Fruit fly (Drosophila melanogaster) whole organism, pupa: ENCODE measurements around the gene Ir94g.

ENCODE experiments used
- CG10348 ChIP-seq: fragments of 200-800 bp; sonication (Bioruptor generic); IDR thresholded peaks from 2 replicates; pipeline ENCODE4 v1.3.6; 2022; ENCODE audit warnings: missing biosample characterization, missing genetic modification characterization
- CG12605 ChIP-seq: fragments of 200-800 bp; sonication (Bioruptor generic); IDR thresholded peaks from 2 replicates; pipeline ENCODE4 v1.3.6; 2022; ENCODE audit warnings: missing biosample characterization, missing genetic modification characterization
- CG13204 ChIP-seq: fragments of 200-800 bp; sonication (Bioruptor generic); optimal IDR thresholded peaks from 2 replicates; lab custom pipeline; 2018; ENCODE audit warnings: missing biosample characterization, mild to moderate bottlenecking, missing genetic modification characterization, moderate library complexity
- CG14655 ChIP-seq: fragments of 200-800 bp; sonication (Bioruptor generic); optimal IDR thresholded peaks from 3 replicates; lab custom pipeline; 2017; ENCODE audit warnings: mild to moderate bottlenecking, missing biosample characterization, missing genetic modification reagents, missing genetic modification characterization
- CG15710 ChIP-seq: fragments of 200-800 bp; sonication (Bioruptor generic); optimal IDR thresholded peaks from 2 replicates; lab custom pipeline; 2018; ENCODE audit warnings: missing biosample characterization, mild to moderate bottlenecking, missing genetic modification characterization, moderate library complexity
- CG17806 ChIP-seq: fragments of 200-800 bp; sonication (Bioruptor generic); optimal IDR thresholded peaks from 2 replicates; lab custom pipeline; 2018; ENCODE audit warnings: missing biosample characterization, mild to moderate bottlenecking, missing genetic modification characterization, moderate library complexity
- CG32121 ChIP-seq: fragments of 200-800 bp; sonication (Bioruptor generic); IDR thresholded peaks from 2 replicates; pipeline ENCODE4 v1.3.6; 2022; ENCODE audit warnings: missing biosample characterization, missing genetic modification characterization
- CG34367 ChIP-seq: fragments of 200-800 bp; sonication (Bioruptor generic); optimal IDR thresholded peaks from 2 replicates; lab custom pipeline; 2018; ENCODE audit warnings: missing biosample characterization, mild to moderate bottlenecking, missing genetic modification characterization
- CG4496 ChIP-seq: fragments of 200-800 bp; sonication (Bioruptor generic); IDR thresholded peaks from 3 replicates; pipeline ENCODE4 v1.3.6; 2022; ENCODE audit warnings: missing biosample characterization, missing genetic modification characterization
- CG8159 ChIP-seq: fragments of 200-800 bp; sonication (Bioruptor generic); optimal IDR thresholded peaks from 3 replicates; lab custom pipeline; 2018; ENCODE audit warnings: missing biosample characterization, mild to moderate bottlenecking, missing genetic modification characterization, moderate library complexity
- CG8301 ChIP-seq: fragments of 200-800 bp; sonication (Bioruptor generic); optimal IDR thresholded peaks from 2 replicates; lab custom pipeline; 2018; ENCODE audit warnings: missing biosample characterization, mild to moderate bottlenecking, missing genetic modification characterization
- CG9948 ChIP-seq: fragments of 200-800 bp; sonication (Bioruptor generic); optimal IDR thresholded peaks from 2 replicates; lab custom pipeline; 2018; ENCODE audit warnings: missing biosample characterization, mild to moderate bottlenecking, missing genetic modification characterization, moderate library complexity
- D1 ChIP-seq: fragments of 200-800 bp; sonication (Bioruptor generic); optimal IDR thresholded peaks from 2 replicates; lab custom pipeline; 2018; ENCODE audit warnings: missing biosample characterization, mild to moderate bottlenecking, missing genetic modification characterization, moderate library complexity
- EcR ChIP-seq: fragments of 200-800 bp; sonication (Bioruptor generic); optimal IDR thresholded peaks from 3 replicates; lab custom pipeline; 2019; ENCODE audit warnings: missing biosample characterization, missing genetic modification characterization, mild to moderate bottlenecking, moderate library complexity, missing genetic modification reagents
- Ets98B ChIP-seq: fragments of 200-800 bp; sonication (Bioruptor generic); IDR thresholded peaks from 2 replicates; pipeline ENCODE4 v1.3.6; 2022; ENCODE audit warnings: missing biosample characterization, missing genetic modification characterization
- Pif1A ChIP-seq: fragments of 200-800 bp; sonication (Bioruptor generic); optimal IDR thresholded peaks from 3 replicates; lab custom pipeline; 2016; ENCODE audit warnings: missing biosample characterization, missing genetic modification characterization
- Pif1B ChIP-seq: fragments of 200-800 bp; sonication (Bioruptor generic); optimal IDR thresholded peaks from 3 replicates; lab custom pipeline; 2016; ENCODE audit warnings: missing biosample characterization, missing genetic modification characterization
- Snoo ChIP-seq: fragments of 200-800 bp; sonication (Bioruptor generic); optimal IDR thresholded peaks from 3 replicates; lab custom pipeline; 2017; ENCODE audit warnings: missing biosample characterization, mild to moderate bottlenecking, missing genetic modification characterization, inconsistent platforms
- fd96Ca ChIP-seq: fragments of 200-800 bp; sonication (Bioruptor generic); IDR thresholded peaks from 3 replicates; pipeline ENCODE4 v1.3.6; 2022; ENCODE audit warnings: missing biosample characterization, missing genetic modification characterization
- gl ChIP-seq: fragments of 200-800 bp; sonication (Bioruptor generic); optimal IDR thresholded peaks from 2 replicates; lab custom pipeline; 2018; ENCODE audit warnings: missing biosample characterization, mild to moderate bottlenecking, missing genetic modification characterization
- rn ChIP-seq: fragments of 200-800 bp; sonication (Bioruptor generic); IDR thresholded peaks from 2 replicates; pipeline ENCODE4 v1.3.6; 2022; ENCODE audit warnings: missing biosample characterization, missing genetic modification characterization

Ir94g gene

dm6 chr3R:23497241-23497640 is 13.6 kb downstream of the Ir94g start:
- no peak for TF ChIP-seq EcR (GFP tag; lab: Kevin White, UChicago)
- peak; percentile 8 for TF ChIP-seq CG8159 (tag; lab: Kevin White, UChicago)

dm6 chr3R:23503511-23503910 is 19.8 kb downstream of the Ir94g start:
- TF ChIP-seq CG8301 (tag; lab: Kevin White, UChicago) (no peak), Pif1B (GFP tag; lab: Kevin White, UChicago) (no peak), EcR (GFP tag; lab: Kevin White, UChicago) (no peak), CG4496 (no peak), CG32121 (no peak), CG8159 (tag; lab: Kevin White, UChicago) (no peak), gl (tag; lab: Kevin White, UChicago) (no peak), Pif1A (GFP tag; lab: Kevin White, UChicago) (no peak), CG34367 (tag; lab: Kevin White, UChicago) (no peak), CG14655 (no peak), fd96Ca (GFP tag; lab: Robert Waterston, UW) (no peak), D1 (tag; lab: Kevin White, UChicago) (no peak)

- no peak for TF ChIP-seq fd96Ca (GFP tag; lab: Robert Waterston, UW)
- TF ChIP-seq Snoo (tag; lab: Kevin White, UChicago), result peak; percentile 10
- no peak for TF ChIP-seq rn (GFP tag; lab: Robert Waterston, UW)
- TF ChIP-seq EcR (GFP tag; lab: Kevin White, UChicago), result no peak
- TF ChIP-seq CG9948 (tag; lab: Kevin White, UChicago), result peak; percentile 34
- TF ChIP-seq CG14655, result peak; percentile 72
- peak; percentile 55 for TF ChIP-seq Ets98B (GFP tag; lab: Robert Waterston, UW)
- TF ChIP-seq CG15710, result no peak
- TF ChIP-seq CG4496, result 0 out of 3 replicates have a peak, but pooled peaks have one; percentile 40
- TF ChIP-seq gl (tag; lab: Kevin White, UChicago), result no peak
- no peak for TF ChIP-seq CG13204 (GFP tag; lab: Kevin White, UChicago)
- TF ChIP-seq D1 (tag; lab: Kevin White, UChicago), result no peak
- peak; percentile 1 for TF ChIP-seq CG17806 (tag; lab: Kevin White, UChicago)
- TF ChIP-seq Pif1A (GFP tag; lab: Kevin White, UChicago), result peak; percentile 45
- TF ChIP-seq CG12605 (GFP tag; lab: Robert Waterston, UW), result no peak
- TF ChIP-seq CG34367 (tag; lab: Kevin White, UChicago), result no peak
- no peak for TF ChIP-seq CG8159 (tag; lab: Kevin White, UChicago)
- TF ChIP-seq CG10348 (GFP tag; lab: Robert Waterston, UW), result no peak
- TF ChIP-seq Pif1B (GFP tag; lab: Kevin White, UChicago), result peak; percentile 38
- TF ChIP-seq CG8301 (tag; lab: Kevin White, UChicago), result peak; percentile 56
- TF ChIP-seq CG32121, result peak; percentile 66
These were observed 21.1 kb downstream of the Ir94g start for dm6 chr3R:23504760-23505159.

dm6 chr3R:23507376-23507775 is 23.7 kb downstream of the Ir94g start, which contains the start of gene CG34289:
Gene CG34289 (minus strand): TSS chr3R:23507476.
- TF ChIP-seq CG15710, result no peak
- no peak for TF ChIP-seq CG32121
- TF ChIP-seq CG13204 (GFP tag; lab: Kevin White, UChicago), result no peak
- no peak for TF ChIP-seq CG8301 (tag; lab: Kevin White, UChicago)
- TF ChIP-seq Pif1A (GFP tag; lab: Kevin White, UChicago), result no peak
- no peak for TF ChIP-seq CG12605 (GFP tag; lab: Robert Waterston, UW)
- no peak for TF ChIP-seq Pif1B (GFP tag; lab: Kevin White, UChicago)
- TF ChIP-seq EcR (GFP tag; lab: Kevin White, UChicago), result no peak
- TF ChIP-seq fd96Ca (GFP tag; lab: Robert Waterston, UW), result no peak
- no peak for TF ChIP-seq gl (tag; lab: Kevin White, UChicago)
- TF ChIP-seq rn (GFP tag; lab: Robert Waterston, UW), result no peak
- TF ChIP-seq CG34367 (tag; lab: Kevin White, UChicago), result no peak
- TF ChIP-seq Snoo (tag; lab: Kevin White, UChicago), result no peak
- no peak for TF ChIP-seq Ets98B (GFP tag; lab: Robert Waterston, UW)
- no peak for TF ChIP-seq CG8159 (tag; lab: Kevin White, UChicago)
- TF ChIP-seq CG14655, result no peak

- TF ChIP-seq gl (tag; lab: Kevin White, UChicago) (no peak), CG13204 (GFP tag; lab: Kevin White, UChicago) (no peak), Ets98B (GFP tag; lab: Robert Waterston, UW) (peak; percentile 48), EcR (GFP tag; lab: Kevin White, UChicago) (peak; percentile 38), Pif1B (GFP tag; lab: Kevin White, UChicago) (peak; percentile 67), CG14655 (peak; percentile 37), CG12605 (GFP tag; lab: Robert Waterston, UW) (no peak), CG32121 (peak; percentile 27; the same call in 1 of the 2 replicates), CG34367 (tag; lab: Kevin White, UChicago) (peak; percentile 56), Pif1A (GFP tag; lab: Kevin White, UChicago) (peak; percentile 46), rn (GFP tag; lab: Robert Waterston, UW) (peak; percentile 36; the same call in 1 of the 2 replicates), CG8301 (tag; lab: Kevin White, UChicago) (peak; percentile 8), fd96Ca (GFP tag; lab: Robert Waterston, UW) (no peak), CG4496 (peak; percentile 52; the same call in 1 of the 3 replicates), D1 (tag; lab: Kevin White, UChicago) (peak; percentile 19), CG10348 (GFP tag; lab: Robert Waterston, UW) (no peak), CG17806 (tag; lab: Kevin White, UChicago) (peak; percentile 72), CG9948 (tag; lab: Kevin White, UChicago) (peak; percentile 57), CG15710 (peak; percentile 82), CG8159 (tag; lab: Kevin White, UChicago) (peak; percentile 85), Snoo (tag; lab: Kevin White, UChicago) (peak; percentile 82)
These were observed 24.6 kb downstream of the Ir94g start for dm6 chr3R:23508304-23508703.
